Worm (Caenorhabditis elegans) whole organism, mixed stage, embryonic: Measurements from ENCODE around the gene daam-1.

Experiments
- M03D4.4 ChIP-seq: sonication (generic microtip); optimal IDR thresholded peaks from 2 replicates; lab custom pipeline; 2017; ENCODE audit warnings: mild to moderate bottlenecking, missing genetic modification characterization, missing compliant biosample characterization
- ceh-39 ChIP-seq: fragments of 150-350 bp; optimal IDR thresholded peaks from 2 replicates; lab custom pipeline; 2014; ENCODE audit warnings: missing biosample characterization, missing genetic modification characterization
- ceh-83 ChIP-seq: fragments of 200-800 bp; sonication (Bioruptor generic); optimal IDR thresholded peaks from 2 replicates; lab custom pipeline; 2018; ENCODE audit warnings: mild to moderate bottlenecking, missing genetic modification characterization, missing compliant biosample characterization
- ces-1 ChIP-seq: fragments of 150-350 bp; optimal IDR thresholded peaks from 2 replicates; lab custom pipeline; 2014; ENCODE audit warnings: missing biosample characterization, missing genetic modification reagents, missing genetic modification characterization
- elt-3 ChIP-seq: fragments of 150-350 bp; optimal IDR thresholded peaks from 2 replicates; lab custom pipeline; 2014; ENCODE audit warnings: missing biosample characterization, missing genetic modification characterization
- ham-2 ChIP-seq: fragments of 200-800 bp; sonication (Bioruptor generic); optimal IDR thresholded peaks from 2 replicates; lab custom pipeline; 2018; ENCODE audit warnings: mild to moderate bottlenecking, missing genetic modification characterization, missing compliant biosample characterization
- mep-1 ChIP-seq: fragments of 150-350 bp; optimal IDR thresholded peaks from 2 replicates; lab custom pipeline; 2017; ENCODE audit warnings: missing biosample characterization, missing genetic modification reagents, missing genetic modification characterization, inconsistent platforms
- nhr-12 ChIP-seq: fragments of 150-350 bp; optimal IDR thresholded peaks from 2 replicates; lab custom pipeline; 2014; ENCODE audit warnings: missing biosample characterization, missing genetic modification characterization
- nhr-237 ChIP-seq: fragments of 150-350 bp; optimal IDR thresholded peaks from 2 replicates; lab custom pipeline; 2014; ENCODE audit warnings: missing biosample characterization, missing genetic modification characterization
- snpc-4 ChIP-seq: fragments of 150-350 bp; optimal IDR thresholded peaks from 2 replicates; lab custom pipeline; 2014; ENCODE audit warnings: missing biosample characterization, missing genetic modification characterization
- unc-62 ChIP-seq: fragments of 150-350 bp; optimal IDR thresholded peaks from 2 replicates; lab custom pipeline; 2014; ENCODE audit warnings: missing biosample characterization, missing genetic modification reagents, missing genetic modification characterization
- zip-8 ChIP-seq: fragments of 150-350 bp; optimal IDR thresholded peaks from 2 replicates; lab custom pipeline; 2014; ENCODE audit warnings: missing biosample characterization, missing genetic modification characterization
- ztf-11 ChIP-seq: fragments of 150-350 bp; optimal IDR thresholded peaks from 2 replicates; lab custom pipeline; 2014; ENCODE audit warnings: missing biosample characterization, missing genetic modification characterization

DNA sequence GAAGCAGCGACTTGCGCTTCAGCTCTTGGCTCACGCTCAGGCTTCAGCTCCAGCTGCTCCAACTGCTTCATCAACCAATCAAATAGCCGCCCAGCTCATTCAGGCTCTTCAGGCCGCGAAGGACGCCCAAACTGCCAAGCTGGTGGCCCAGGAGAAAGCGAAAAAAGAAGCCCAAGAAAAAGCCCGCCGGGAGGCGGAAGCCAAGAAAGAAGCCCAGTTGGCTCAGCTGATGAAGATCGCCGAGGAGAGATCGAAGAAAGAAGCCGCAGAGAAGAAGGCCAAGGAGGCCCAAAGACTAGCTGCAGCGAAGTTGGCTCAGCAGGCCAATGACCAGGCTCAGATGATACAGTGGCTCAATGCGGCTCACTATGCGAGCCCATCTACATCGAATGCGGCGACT lies 32.6 kb upstream of the daam-1 start:
- TF ChIP-seq zip-8 (tag; lab: Kevin White, UChicago) (no peak), ceh-39 (tag; lab: Kevin White, UChicago) (no peak), mep-1 (tag; lab: Kevin White, UChicago) (no peak), ztf-11 (tag; lab: Kevin White, UChicago) (no peak), nhr-12 (no peak), ham-2 (GFP tag; lab: Kevin White, UChicago) (no peak), ceh-83 (no peak), M03D4.4 (no peak), unc-62 (no peak), ces-1 (GFP tag; lab: Kevin White, UChicago) (no peak), elt-3 (tag; lab: Kevin White, UChicago) (no peak), snpc-4 (tag; lab: Kevin White, UChicago) (no peak), nhr-237 (tag; lab: Kevin White, UChicago) (no peak)
